Fruit fly (Drosophila melanogaster) whole organism, embryonic: ENCODE measurements around the gene Trl.

Source experiments
- CG2199 ChIP-seq: fragments of 200-800 bp; sonication (Bioruptor generic); IDR thresholded peaks from 3 replicates; pipeline ENCODE4 v1.3.6; 2022; ENCODE audit warnings: missing biosample characterization, missing genetic modification characterization
- CG32772 ChIP-seq: fragments of 200-800 bp; sonication (Bioruptor generic); IDR thresholded peaks from 2 replicates; pipeline ENCODE4 v1.3.6; 2022; ENCODE audit warnings: missing biosample characterization, missing genetic modification characterization
- CG7372 ChIP-seq: fragments of 200-800 bp; sonication (Bioruptor generic); IDR thresholded peaks from 2 replicates; pipeline ENCODE4 v1.3.6; 2022; ENCODE audit warnings: missing biosample characterization, missing genetic modification characterization
- CG8944 ChIP-seq: fragments of 200-800 bp; sonication (Bioruptor generic); optimal IDR thresholded peaks from 3 replicates; lab custom pipeline; 2016; ENCODE audit warnings: missing biosample characterization, missing genetic modification characterization
- Dp ChIP-seq: fragments of 200-800 bp; sonication (Bioruptor generic); optimal IDR thresholded peaks from 2 replicates; lab custom pipeline; 2018; ENCODE audit warnings: missing biosample characterization, mild to moderate bottlenecking, missing genetic modification characterization, moderate library complexity
- Mrtf ChIP-seq: fragments of 200-800 bp; sonication (Bioruptor generic); IDR thresholded peaks from 3 replicates; pipeline ENCODE4 v1.3.6; 2022; ENCODE audit warnings: missing biosample characterization, missing genetic modification characterization
- Stat92E ChIP-seq, 3 experiments: fragments of >200 bp in 2 of 3; fragments of 200-800 bp in 1 of 3; sonication (Bioruptor generic) in 1 of 3; optimal IDR thresholded peaks; 2 replicates each; lab custom pipeline; 2017 to 2019; ENCODE audit warnings: missing biosample characterization in 3 of 3, missing genetic modification characterization in 3 of 3, mild to moderate bottlenecking in 1 of 3, moderate library complexity in 1 of 3
- lola ChIP-seq, 3 experiments: fragments of >200 bp in 2 of 3; fragments of 200-800 bp in 1 of 3; sonication (Bioruptor generic) in 1 of 3; optimal IDR thresholded peaks; 2 replicates each; lab custom pipeline; 2017 to 2019; ENCODE audit warnings: missing biosample characterization in 3 of 3, missing genetic modification characterization in 3 of 3, mild to moderate bottlenecking in 1 of 3, moderate library complexity in 1 of 3
- mirr ChIP-seq: fragments of 200-800 bp; sonication (Bioruptor generic); optimal IDR thresholded peaks from 3 replicates; lab custom pipeline; 2018; ENCODE audit warnings: missing biosample characterization, mild to moderate bottlenecking, missing genetic modification characterization

DNA sequence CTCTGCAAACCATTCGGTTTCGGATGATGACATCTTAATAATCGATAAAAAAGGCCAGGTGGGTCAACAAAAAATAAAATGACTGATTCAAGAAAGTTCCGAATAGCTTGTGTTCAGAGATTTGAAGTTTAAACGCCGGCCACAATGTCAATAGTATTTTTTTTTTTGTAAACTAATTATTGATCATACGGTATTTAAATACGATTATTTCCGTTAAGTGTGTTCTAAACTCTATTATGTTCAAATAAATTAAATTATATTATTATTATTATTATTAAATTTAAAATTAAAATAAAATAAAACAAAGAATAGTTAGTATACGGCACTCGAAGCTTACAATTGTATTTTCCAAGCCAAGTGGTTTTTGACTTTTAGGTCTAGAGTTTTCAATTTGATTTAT, 27.4 kb downstream of the Trl start, which contains the start of gene CG13471:
- no peak for TF ChIP-seq lola (GFP tag; optimal IDR thresholded peaks at IDR 0.05; lab: Kevin White, UChicago)
- no peak for TF ChIP-seq Stat92E (GFP tag; optimal IDR thresholded peaks at IDR 0.05; lab: Kevin White, UChicago)
- TF ChIP-seq mirr = no peak
- no peak for TF ChIP-seq CG2199
- no peak for TF ChIP-seq Mrtf (GFP tag; lab: Robert Waterston, UW)
- no peak for TF ChIP-seq Dp (GFP tag; lab: Kevin White, UChicago)
- TF ChIP-seq CG7372 (GFP tag; lab: Robert Waterston, UW) = no peak
- no peak for TF ChIP-seq CG32772
- TF ChIP-seq CG8944 = no peak
